Fruit fly (Drosophila melanogaster) whole organism, embryonic: Measurements from ENCODE around the gene RpL8.

Experiments used
- Ada2b ChIP-seq: fragments of 200-800 bp; sonication (Bioruptor generic); IDR thresholded peaks from 2 replicates; pipeline ENCODE4 v1.3.6; 2022; ENCODE audit warnings: missing biosample characterization, missing genetic modification characterization
- Aef1 ChIP-seq: fragments of 200-800 bp; sonication (Bioruptor generic); IDR thresholded peaks from 3 replicates; pipeline ENCODE4 v1.3.6; 2022; ENCODE audit warnings: missing biosample characterization, missing genetic modification characterization
- B-H1 ChIP-seq: fragments of 200-800 bp; sonication (Bioruptor generic); IDR thresholded peaks from 3 replicates; pipeline ENCODE4 v1.3.6; 2022; ENCODE audit warnings: missing biosample characterization, missing genetic modification characterization
- BEAF-32 ChIP-seq: fragments of 200-800 bp; sonication (Bioruptor generic); optimal IDR thresholded peaks from 3 replicates; lab custom pipeline; 2017; ENCODE audit warnings: missing biosample characterization, missing genetic modification characterization, mild to moderate bottlenecking, moderate library complexity, missing genetic modification reagents
- C15 ChIP-seq: fragments of 200-800 bp; sonication (Bioruptor generic); IDR thresholded peaks from 3 replicates; pipeline ENCODE4 v1.3.6; 2022; ENCODE audit warnings: missing biosample characterization, missing genetic modification characterization
- CG10321 ChIP-seq: fragments of 200-800 bp; sonication (Bioruptor generic); IDR thresholded peaks from 2 replicates; pipeline ENCODE4 v1.3.6; 2022; ENCODE audit warnings: missing biosample characterization, missing genetic modification characterization
- CG15514 ChIP-seq: fragments of 200-800 bp; sonication (Bioruptor generic); optimal IDR thresholded peaks from 3 replicates; lab custom pipeline; 2017; ENCODE audit warnings: missing biosample characterization, missing genetic modification characterization, mild to moderate bottlenecking, moderate library complexity, missing genetic modification reagents
- CG16779 ChIP-seq: fragments of 200-800 bp; sonication (Bioruptor generic); IDR thresholded peaks from 2 replicates; pipeline ENCODE4 v1.3.6; 2022; ENCODE audit warnings: missing biosample characterization, missing genetic modification characterization
- CG18619 ChIP-seq: fragments of 200-800 bp; sonication (Bioruptor generic); optimal IDR thresholded peaks from 3 replicates; lab custom pipeline; 2017; ENCODE audit warnings: missing biosample characterization, mild to moderate bottlenecking, missing genetic modification characterization
- CG3407 ChIP-seq: fragments of 200-800 bp; sonication (Bioruptor generic); optimal IDR thresholded peaks from 2 replicates; lab custom pipeline; 2018; ENCODE audit warnings: missing biosample characterization, mild to moderate bottlenecking, missing genetic modification characterization
- CG3847 ChIP-seq: fragments of 200-800 bp; sonication (Bioruptor generic); IDR thresholded peaks from 2 replicates; pipeline ENCODE4 v1.3.6; 2022; ENCODE audit warnings: missing biosample characterization, missing genetic modification characterization
- CG7357 ChIP-seq: fragments of 200-800 bp; sonication (Bioruptor generic); IDR thresholded peaks from 3 replicates; pipeline ENCODE4 v1.3.6; 2022; ENCODE audit warnings: missing biosample characterization, missing genetic modification characterization
- CG7372 ChIP-seq: fragments of 200-800 bp; sonication (Bioruptor generic); IDR thresholded peaks from 2 replicates; pipeline ENCODE4 v1.3.6; 2022; ENCODE audit warnings: missing biosample characterization, missing genetic modification characterization
- CG8281 ChIP-seq: fragments of 200-800 bp; sonication (Bioruptor generic); optimal IDR thresholded peaks from 2 replicates; lab custom pipeline; 2018; ENCODE audit warnings: missing biosample characterization, mild to moderate bottlenecking, missing genetic modification characterization, moderate library complexity
- Chrac-16 ChIP-seq: fragments of 200-800 bp; sonication (Bioruptor generic); optimal IDR thresholded peaks from 3 replicates; lab custom pipeline; 2016; ENCODE audit warnings: missing biosample characterization, missing genetic modification characterization
- D19A ChIP-seq: fragments of 200-800 bp; optimal IDR thresholded peaks from 3 replicates; lab custom pipeline; 2019; ENCODE audit warnings: missing biosample characterization, mild to moderate bottlenecking, missing genetic modification characterization, moderate library complexity
- Gsc ChIP-seq: fragments of 200-800 bp; sonication (Bioruptor generic); IDR thresholded peaks from 2 replicates; pipeline ENCODE4 v1.3.6; 2022; ENCODE audit warnings: missing biosample characterization, missing genetic modification characterization
- Gug ChIP-seq: fragments of 200-800 bp; sonication (Bioruptor generic); IDR thresholded peaks from 4 replicates; pipeline ENCODE4 v1.3.6; 2022; ENCODE audit warnings: missing biosample characterization, missing genetic modification characterization
- HLH54F ChIP-seq: fragments of 200-800 bp; sonication (Bioruptor generic); optimal IDR thresholded peaks from 3 replicates; lab custom pipeline; 2016; ENCODE audit warnings: missing biosample characterization, missing genetic modification characterization
- Hr39 ChIP-seq: fragments of >200 bp; optimal IDR thresholded peaks from 2 replicates; lab custom pipeline; 2017
- Meics ChIP-seq: fragments of 200-800 bp; sonication (Bioruptor generic); optimal IDR thresholded peaks from 2 replicates; lab custom pipeline; 2017; ENCODE audit warnings: missing biosample characterization, mild to moderate bottlenecking, missing genetic modification characterization
- NK7.1 ChIP-seq: fragments of 200-800 bp; sonication (Bioruptor generic); optimal IDR thresholded peaks from 3 replicates; lab custom pipeline; 2016; ENCODE audit warnings: missing biosample characterization, missing genetic modification characterization
- Nf-YB ChIP-seq: fragments of 200-800 bp; sonication (Bioruptor generic); optimal IDR thresholded peaks from 3 replicates; lab custom pipeline; 2019; ENCODE audit warnings: missing biosample characterization, mild to moderate bottlenecking, missing genetic modification characterization, moderate library complexity
- Oaz ChIP-seq: fragments of 200-800 bp; sonication (Bioruptor generic); IDR thresholded peaks from 2 replicates; pipeline ENCODE4 v1.3.6; 2022; ENCODE audit warnings: missing biosample characterization, missing genetic modification characterization
- Opbp ChIP-seq: fragments of 200-800 bp; sonication (Bioruptor generic); IDR thresholded peaks from 3 replicates; pipeline ENCODE4 v1.3.6; 2022; ENCODE audit warnings: missing biosample characterization, missing genetic modification characterization; ENCODE audit not compliant: partially characterized antibody
- Rx ChIP-seq: fragments of 200-800 bp; sonication (Bioruptor generic); IDR thresholded peaks from 2 replicates; pipeline ENCODE4 v1.3.6; 2022; ENCODE audit warnings: missing biosample characterization, missing genetic modification characterization
- Six4 ChIP-seq: fragments of 200-800 bp; sonication (Bioruptor generic); optimal IDR thresholded peaks from 2 replicates; lab custom pipeline; 2016; ENCODE audit warnings: missing biosample characterization, missing genetic modification characterization
- Sry-δ ChIP-seq: fragments of 200-800 bp; sonication (Bioruptor generic); optimal IDR thresholded peaks from 2 replicates; lab custom pipeline; 2016; ENCODE audit warnings: missing biosample characterization, missing genetic modification characterization
- ara ChIP-seq: fragments of 200-800 bp; sonication (Bioruptor generic); IDR thresholded peaks from 2 replicates; pipeline ENCODE4 v1.3.6; 2022; ENCODE audit warnings: missing biosample characterization, missing genetic modification characterization
- ase ChIP-seq: fragments of 200-800 bp; sonication (Bioruptor generic); IDR thresholded peaks from 3 replicates; pipeline ENCODE4 v1.3.6; 2022; ENCODE audit warnings: missing biosample characterization, missing genetic modification characterization
- az2 ChIP-seq: fragments of 200-800 bp; sonication (Bioruptor generic); optimal IDR thresholded peaks from 3 replicates; lab custom pipeline; 2016; ENCODE audit warnings: missing biosample characterization, missing genetic modification characterization
- bigmax ChIP-seq: fragments of 200-800 bp; sonication (Bioruptor generic); optimal IDR thresholded peaks from 2 replicates; lab custom pipeline; 2018; ENCODE audit warnings: missing biosample characterization, mild to moderate bottlenecking, missing genetic modification characterization
- croc ChIP-seq: fragments of 200-800 bp; sonication (Bioruptor generic); conservative IDR thresholded peaks from 3 replicates; pipeline ENCODE4 v1.3.6; 2022; ENCODE audit warnings: missing biosample characterization, missing genetic modification characterization
- en ChIP-seq: fragments of 200-800 bp; sonication (Bioruptor generic); optimal IDR thresholded peaks from 2 replicates; lab custom pipeline; 2016; ENCODE audit warnings: missing biosample characterization, missing genetic modification characterization
- exex ChIP-seq: fragments of 200-800 bp; sonication (Bioruptor generic); optimal IDR thresholded peaks from 4 replicates; lab custom pipeline; 2018; ENCODE audit warnings: missing biosample characterization, mild to moderate bottlenecking, missing genetic modification characterization, moderate library complexity
- eyg ChIP-seq: fragments of 200-800 bp; sonication (Bioruptor generic); optimal IDR thresholded peaks from 3 replicates; lab custom pipeline; 2016; ENCODE audit warnings: missing biosample characterization, missing genetic modification characterization
- fd102C ChIP-seq: fragments of 200-800 bp; sonication (Bioruptor generic); optimal IDR thresholded peaks from 2 replicates; lab custom pipeline; 2018; ENCODE audit warnings: missing biosample characterization, mild to moderate bottlenecking, missing genetic modification characterization, moderate library complexity
- fd64A ChIP-seq: fragments of 200-800 bp; sonication (Bioruptor generic); optimal IDR thresholded peaks from 3 replicates; lab custom pipeline; 2018; ENCODE audit warnings: missing biosample characterization, mild to moderate bottlenecking, missing genetic modification characterization
- pan ChIP-seq, 4 experiments: fragments of >200 bp in 3 of 4; fragments of 200-800 bp in 1 of 4; sonication (Bioruptor generic) in 1 of 4; optimal IDR thresholded peaks in 3 of 4; IDR thresholded peaks in 1 of 4; 2 replicates each; pipeline versions ENCODE4 v1.3.6 to Lab custom; 2017 to 2022; ENCODE audit warnings: missing biosample characterization in 2 of 4, missing genetic modification characterization in 2 of 4, mixed read lengths in 1 of 4
- rib ChIP-seq: fragments of 200-800 bp; sonication (Bioruptor generic); IDR thresholded peaks from 2 replicates; pipeline ENCODE4 v1.3.6; 2022; ENCODE audit warnings: missing biosample characterization, missing genetic modification characterization
- sc ChIP-seq, 3 experiments: fragments of >200 bp in 2 of 3; fragments of 200-800 bp in 1 of 3; sonication (Bioruptor generic) in 1 of 3; optimal IDR thresholded peaks; 2 replicates in 2 of 3; 3 replicates in 1 of 3; lab custom pipeline; 2017; ENCODE audit warnings: mild to moderate bottlenecking in 1 of 3, missing biosample characterization in 1 of 3, missing genetic modification characterization in 1 of 3, missing genetic modification reagents in 1 of 3
- shn ChIP-seq: fragments of 200-800 bp; sonication (Bioruptor generic); optimal IDR thresholded peaks from 3 replicates; lab custom pipeline; 2016; ENCODE audit warnings: missing biosample characterization, missing genetic modification characterization
- sisA ChIP-seq: fragments of 200-800 bp; sonication (Bioruptor generic); IDR thresholded peaks from 2 replicates; pipeline ENCODE4 v1.3.6; 2022; ENCODE audit warnings: missing biosample characterization, missing genetic modification characterization
- sob ChIP-seq: fragments of 200-800 bp; sonication (Bioruptor generic); IDR thresholded peaks from 2 replicates; pipeline ENCODE4 v1.3.6; 2022; ENCODE audit warnings: missing biosample characterization, missing genetic modification characterization
- sqz ChIP-seq: fragments of 200-800 bp; sonication (Bioruptor generic); optimal IDR thresholded peaks from 3 replicates; lab custom pipeline; 2018; ENCODE audit warnings: missing biosample characterization, mild to moderate bottlenecking, missing genetic modification characterization
- tap ChIP-seq: fragments of 200-800 bp; optimal IDR thresholded peaks from 3 replicates; lab custom pipeline; 2019; ENCODE audit warnings: missing biosample characterization, mild to moderate bottlenecking, missing genetic modification characterization, moderate library complexity
- tgo ChIP-seq: fragments of 200-800 bp; sonication (Bioruptor generic); IDR thresholded peaks from 3 replicates; pipeline ENCODE4 v1.3.6; 2022; ENCODE audit warnings: missing biosample characterization, missing genetic modification characterization
- ttk ChIP-seq: fragments of 200-800 bp; sonication (Bioruptor generic); IDR thresholded peaks from 2 replicates; pipeline ENCODE4 v2.1.2; 2022; ENCODE audit warnings: missing biosample characterization, missing genetic modification characterization
- vvl ChIP-seq: fragments of 200-800 bp; sonication (Bioruptor generic); IDR thresholded peaks from 2 replicates; pipeline ENCODE4 v1.3.6; 2022; ENCODE audit warnings: missing biosample characterization, missing genetic modification characterization

The RpL8 gene

DNA sequence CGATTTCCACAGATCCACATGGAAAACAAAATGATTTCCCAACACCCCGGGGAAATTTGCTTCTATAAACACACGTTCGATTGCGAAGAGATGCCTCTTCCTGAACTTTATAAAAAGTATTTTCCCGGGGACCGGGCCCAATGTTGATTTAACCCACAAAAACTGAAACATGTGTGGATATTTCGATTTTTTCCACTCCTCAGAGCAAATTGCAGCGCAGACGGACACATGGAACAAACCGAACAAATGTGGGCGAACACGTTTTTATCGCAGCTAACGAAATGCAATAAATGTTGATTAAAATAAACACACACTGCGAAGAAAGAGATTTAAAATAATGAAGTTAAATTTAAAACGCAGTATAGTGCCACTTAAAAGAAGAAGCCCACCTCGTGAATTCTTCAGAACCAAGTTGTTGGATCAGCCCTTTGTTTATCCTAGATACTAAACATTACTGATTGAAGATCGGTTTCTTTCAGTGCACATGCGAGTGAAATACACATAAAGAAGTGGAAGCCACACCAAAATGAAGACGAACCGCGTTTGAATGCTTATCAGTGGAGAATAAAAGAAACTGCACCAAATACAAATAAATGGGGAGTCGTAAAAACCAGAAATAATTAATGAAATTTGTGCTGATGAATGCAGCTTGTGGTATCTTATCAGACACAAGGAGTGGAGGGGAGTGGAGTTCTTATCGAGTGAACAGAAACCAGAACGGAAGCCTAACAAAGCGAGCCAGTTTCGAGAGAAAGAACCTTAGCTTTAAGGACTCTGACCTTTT lies 4.3 kb upstream of the RpL8 start (continued):
- TF ChIP-seq ase (GFP tag; lab: Robert Waterston, UW) (peak; percentile 86), Oaz (GFP tag; lab: Robert Waterston, UW) (peak; percentile 58), az2 (GFP tag; lab: Kevin White, UChicago) (peak; percentile 81), Sry-δ (GFP tag; lab: Kevin White, UChicago) (peak; percentile 49), bigmax (GFP tag; lab: Kevin White, UChicago) (no peak), fd102C (GFP tag; lab: Kevin White, UChicago) (no peak), BEAF-32 (GFP tag; lab: Kevin White, UChicago) (no peak), B-H1 (GFP tag; lab: Robert Waterston, UW) (peak; percentile 79), CG8281 (peak; percentile 74), Hr39 (lab: Kevin White, UChicago) (no peak), Gug (peak; percentile 75), CG10321 (no peak), Chrac-16 (GFP tag; lab: Kevin White, UChicago) (peak; percentile 77), CG7357 (GFP tag; lab: Robert Waterston, UW) (peak; percentile 71), Rx (GFP tag; lab: Robert Waterston, UW) (peak; percentile 87), Six4 (GFP tag; lab: Kevin White, UChicago) (peak; percentile 58), sob (GFP tag; lab: Robert Waterston, UW) (peak; percentile 76), HLH54F (GFP tag; lab: Kevin White, UChicago) (peak; percentile 34), Aef1 (GFP tag; lab: Robert Waterston, UW) (peak; percentile 63; the same call in 2 of the 3 replicates), C15 (GFP tag; lab: Robert Waterston, UW) (peak; percentile 60; the same call in 1 of the 3 replicates), NK7.1 (GFP tag; lab: Kevin White, UChicago) (peak; percentile 42), croc (GFP tag; lab: Robert Waterston, UW) (peak; percentile 76), exex (tag; lab: Kevin White, UChicago) (peak; percentile 3), sisA (GFP tag; lab: Robert Waterston, UW) (peak; percentile 92), CG7372 (peak; percentile 66), fd64A (GFP tag; lab: Kevin White, UChicago) (peak; percentile 86), CG3847 (no peak), vvl (peak; percentile 96), ttk (GFP tag; lab: Robert Waterston, UW) (peak; percentile 84), Gsc (GFP tag; lab: Robert Waterston, UW) (peak; percentile 53; the same call in 1 of the 2 replicates), sc (optimal IDR thresholded peaks at IDR 0.05; lab: Kevin White, UChicago) (no peak), sc (GFP tag; optimal IDR thresholded peaks at IDR 0.05; lab: Kevin White, UChicago) (peak; percentile 80), ara (peak; percentile 93), Opbp (GFP tag; lab: Robert Waterston, UW) (0 out of 3 replicates have a peak, but pooled peaks have one; percentile 11), en (GFP tag; lab: Kevin White, UChicago) (peak; percentile 65), CG18619 (GFP tag; lab: Kevin White, UChicago) (peak; percentile 46), tap (tag; lab: Kevin White, UChicago) (peak; percentile 91), Ada2b (GFP tag; lab: Robert Waterston, UW) (peak; percentile 82), sqz (GFP tag; lab: Kevin White, UChicago) (peak; percentile 74), Nf-YB (GFP tag; lab: Kevin White, UChicago) (peak; percentile 37), rib (GFP tag; lab: Robert Waterston, UW) (no peak), CG3407 (GFP tag; lab: Kevin White, UChicago) (peak; percentile 74), CG15514 (GFP tag; lab: Kevin White, UChicago) (no peak), D19A (tag; lab: Kevin White, UChicago) (peak; percentile 87), pan (optimal IDR thresholded peaks at IDR 0.05; lab: Kevin White, UChicago) (no peak), pan (GFP tag; optimal IDR thresholded peaks at IDR 0.05 in 1 of 2, IDR thresholded peaks at IDR 0.05 in 1 of 2) (peak in 1 of 2 experiments; percentile 91), Meics (peak; percentile 28), eyg (GFP tag; lab: Kevin White, UChicago) (peak; percentile 69), shn (GFP tag; lab: Kevin White, UChicago) (peak; percentile 70), tgo (peak; percentile 87), CG16779 (GFP tag; lab: Robert Waterston, UW) (no peak)
